Fruit fly (Drosophila melanogaster) whole organism, embryonic: Measurements from ENCODE around the gene CG13022.

Experiments
- Asciz ChIP-seq: fragments of 200-800 bp; sonication (Bioruptor generic); optimal IDR thresholded peaks from 2 replicates; lab custom pipeline; 2017; ENCODE audit warnings: missing biosample characterization, mild to moderate bottlenecking, missing genetic modification characterization, missing genetic modification reagents
- C15 ChIP-seq: fragments of 200-800 bp; sonication (Bioruptor generic); IDR thresholded peaks from 3 replicates; pipeline ENCODE4 v1.3.6; 2022; ENCODE audit warnings: missing biosample characterization, missing genetic modification characterization
- CG10654 ChIP-seq: fragments of 200-800 bp; sonication (Bioruptor generic); optimal IDR thresholded peaks from 2 replicates; lab custom pipeline; 2016; ENCODE audit warnings: missing biosample characterization, missing genetic modification characterization
- CG13296 ChIP-seq: fragments of 200-800 bp; sonication (Bioruptor generic); optimal IDR thresholded peaks from 3 replicates; lab custom pipeline; 2018; ENCODE audit warnings: missing biosample characterization, mild to moderate bottlenecking, missing genetic modification characterization
- CG13775 ChIP-seq: fragments of 200-800 bp; sonication (Bioruptor generic); optimal IDR thresholded peaks from 3 replicates; lab custom pipeline; 2017; ENCODE audit warnings: missing biosample characterization, mild to moderate bottlenecking, missing genetic modification characterization
- CG14710 ChIP-seq: fragments of 200-800 bp; sonication (Bioruptor generic); optimal IDR thresholded peaks from 3 replicates; lab custom pipeline; 2019; ENCODE audit warnings: missing biosample characterization, mild to moderate bottlenecking, missing genetic modification characterization, moderate library complexity
- CG15479 ChIP-seq: fragments of 200-800 bp; sonication (Bioruptor generic); optimal IDR thresholded peaks from 3 replicates; lab custom pipeline; 2019; ENCODE audit warnings: missing biosample characterization, mild to moderate bottlenecking, missing genetic modification characterization, moderate library complexity
- CG1602 ChIP-seq: fragments of 200-800 bp; sonication (Bioruptor generic); optimal IDR thresholded peaks from 3 replicates; lab custom pipeline; 2016; ENCODE audit warnings: missing biosample characterization, missing genetic modification characterization
- CG1603 ChIP-seq: fragments of 200-800 bp; sonication (Bioruptor generic); optimal IDR thresholded peaks from 2 replicates; lab custom pipeline; 2019; ENCODE audit warnings: missing biosample characterization, mild to moderate bottlenecking, missing genetic modification characterization, moderate library complexity
- CG17186 ChIP-seq: fragments of 200-800 bp; sonication (Bioruptor generic); optimal IDR thresholded peaks from 3 replicates; lab custom pipeline; 2017; ENCODE audit warnings: missing biosample characterization, missing genetic modification reagents, missing genetic modification characterization
- CG17361 ChIP-seq: fragments of 200-800 bp; sonication (Bioruptor generic); IDR thresholded peaks from 3 replicates; pipeline ENCODE4 v1.3.6; 2022; ENCODE audit warnings: missing biosample characterization, missing genetic modification characterization
- CG18476 ChIP-seq: fragments of 200-800 bp; sonication (Bioruptor generic); optimal IDR thresholded peaks from 2 replicates; lab custom pipeline; 2016; ENCODE audit warnings: missing biosample characterization, mild to moderate bottlenecking, missing genetic modification characterization
- CG34376 ChIP-seq: fragments of 200-800 bp; sonication (Bioruptor generic); optimal IDR thresholded peaks from 2 replicates; lab custom pipeline; 2018; ENCODE audit warnings: missing biosample characterization, mild to moderate bottlenecking, missing genetic modification characterization
- CG3726 ChIP-seq: fragments of 200-800 bp; sonication (Bioruptor generic); IDR thresholded peaks from 3 replicates; pipeline ENCODE4, ENCODE4 v1.3.6; 2022; ENCODE audit warnings: missing biosample characterization, missing genetic modification characterization
- CG8089 ChIP-seq: fragments of 200-800 bp; sonication (Bioruptor generic); optimal IDR thresholded peaks from 3 replicates; lab custom pipeline; 2016; ENCODE audit warnings: missing biosample characterization, missing genetic modification characterization
- CG8924 ChIP-seq: fragments of 200-800 bp; optimal IDR thresholded peaks from 3 replicates; lab custom pipeline; 2019; ENCODE audit warnings: missing biosample characterization, mild to moderate bottlenecking, missing genetic modification characterization, moderate library complexity
- Dip2 ChIP-seq: fragments of 200-800 bp; sonication (Bioruptor generic); IDR thresholded peaks from 2 replicates; pipeline ENCODE4 v1.3.6; 2022; ENCODE audit warnings: missing biosample characterization, missing genetic modification characterization
- Dref ChIP-seq: fragments of 200-800 bp; sonication (Bioruptor generic); IDR thresholded peaks from 2 replicates; pipeline ENCODE4 v1.3.6; 2022; ENCODE audit warnings: missing biosample characterization, missing genetic modification characterization
- MESR4 ChIP-seq: fragments of 200-800 bp; sonication (Bioruptor generic); optimal IDR thresholded peaks from 2 replicates; lab custom pipeline; 2018; ENCODE audit warnings: missing biosample characterization, mild to moderate bottlenecking, missing genetic modification characterization, moderate library complexity
- Mad ChIP-seq: fragments of 200-800 bp; sonication (Bioruptor generic); optimal IDR thresholded peaks from 2 replicates; lab custom pipeline; 2016; ENCODE audit warnings: missing biosample characterization, missing genetic modification characterization
- Myb ChIP-seq: fragments of 200-800 bp; sonication (Bioruptor generic); optimal IDR thresholded peaks from 2 replicates; lab custom pipeline; 2016; ENCODE audit warnings: missing biosample characterization, missing genetic modification characterization
- Nf-YC ChIP-seq: fragments of 200-800 bp; optimal IDR thresholded peaks from 3 replicates; lab custom pipeline; 2019; ENCODE audit warnings: missing biosample characterization, mild to moderate bottlenecking, missing genetic modification characterization, moderate library complexity
- Optix ChIP-seq: fragments of 200-800 bp; sonication (Bioruptor generic); IDR thresholded peaks from 3 replicates; pipeline ENCODE4 v1.3.6; 2022; ENCODE audit warnings: missing biosample characterization, missing genetic modification characterization
- Six4 ChIP-seq: fragments of 200-800 bp; sonication (Bioruptor generic); optimal IDR thresholded peaks from 2 replicates; lab custom pipeline; 2016; ENCODE audit warnings: missing biosample characterization, missing genetic modification characterization
- al ChIP-seq: fragments of 200-800 bp; sonication (Bioruptor generic); IDR thresholded peaks from 2 replicates; pipeline ENCODE4 v1.3.6; 2022; ENCODE audit warnings: missing biosample characterization, missing genetic modification characterization
- amos ChIP-seq: fragments of 200-800 bp; sonication (Bioruptor generic); IDR thresholded peaks from 2 replicates; pipeline ENCODE4 v1.3.6; 2022; ENCODE audit warnings: missing biosample characterization, missing genetic modification characterization; ENCODE audit not compliant: partially characterized antibody
- aop ChIP-seq: fragments of 200-800 bp; sonication (Bioruptor generic); IDR thresholded peaks from 2 replicates; pipeline ENCODE4 v1.3.6; 2022; ENCODE audit warnings: missing biosample characterization, missing genetic modification characterization
- ara ChIP-seq: fragments of 200-800 bp; sonication (Bioruptor generic); IDR thresholded peaks from 2 replicates; pipeline ENCODE4 v1.3.6; 2022; ENCODE audit warnings: missing biosample characterization, missing genetic modification characterization
- bigmax ChIP-seq: fragments of 200-800 bp; sonication (Bioruptor generic); optimal IDR thresholded peaks from 2 replicates; lab custom pipeline; 2018; ENCODE audit warnings: missing biosample characterization, mild to moderate bottlenecking, missing genetic modification characterization
- cad ChIP-seq: fragments of >200 bp; optimal IDR thresholded peaks from 2 replicates; lab custom pipeline; 2017; ENCODE audit warnings: missing biosample characterization, missing genetic modification characterization
- chinmo ChIP-seq: fragments of 200-800 bp; sonication (Bioruptor generic); IDR thresholded peaks from 4 replicates; pipeline ENCODE4 v1.3.6; 2022; ENCODE audit warnings: missing biosample characterization, missing genetic modification characterization; ENCODE audit not compliant: partially characterized antibody
- chn ChIP-seq: fragments of 200-800 bp; sonication (Bioruptor generic); optimal IDR thresholded peaks from 2 replicates; lab custom pipeline; 2016; ENCODE audit warnings: missing biosample characterization, missing genetic modification characterization
- cwo ChIP-seq: fragments of 200-800 bp; sonication (Bioruptor generic); optimal IDR thresholded peaks from 3 replicates; lab custom pipeline; 2017; ENCODE audit warnings: missing biosample characterization, missing genetic modification characterization, mild to moderate bottlenecking, moderate library complexity, missing genetic modification reagents
- exex ChIP-seq: fragments of 200-800 bp; sonication (Bioruptor generic); optimal IDR thresholded peaks from 4 replicates; lab custom pipeline; 2018; ENCODE audit warnings: missing biosample characterization, mild to moderate bottlenecking, missing genetic modification characterization, moderate library complexity
- fd102C ChIP-seq: fragments of 200-800 bp; sonication (Bioruptor generic); optimal IDR thresholded peaks from 2 replicates; lab custom pipeline; 2018; ENCODE audit warnings: missing biosample characterization, mild to moderate bottlenecking, missing genetic modification characterization, moderate library complexity
- fd3F ChIP-seq: fragments of 200-800 bp; sonication (Bioruptor generic); optimal IDR thresholded peaks from 2 replicates; lab custom pipeline; 2018; ENCODE audit warnings: missing biosample characterization, mild to moderate bottlenecking, missing genetic modification characterization, moderate library complexity
- fru ChIP-seq: fragments of >200 bp; optimal IDR thresholded peaks from 2 replicates; lab custom pipeline; 2017
- ftz-f1 ChIP-seq: fragments of 200-800 bp; sonication (Bioruptor generic); optimal IDR thresholded peaks from 2 replicates; lab custom pipeline; 2016; ENCODE audit warnings: missing biosample characterization, missing genetic modification characterization
- gfzf ChIP-seq: fragments of 200-800 bp; sonication (Bioruptor generic); optimal IDR thresholded peaks from 2 replicates; lab custom pipeline; 2016; ENCODE audit warnings: missing biosample characterization, mild to moderate bottlenecking, missing genetic modification characterization, moderate library complexity
- jing ChIP-seq: fragments of 200-800 bp; sonication (Bioruptor generic); optimal IDR thresholded peaks from 2 replicates; lab custom pipeline; 2018; ENCODE audit warnings: missing biosample characterization, mild to moderate bottlenecking, missing genetic modification characterization
- maf-S ChIP-seq: fragments of 200-800 bp; sonication (Bioruptor generic); optimal IDR thresholded peaks from 2 replicates; lab custom pipeline; 2016; ENCODE audit warnings: missing biosample characterization, missing genetic modification characterization
- peb ChIP-seq: fragments of 200-800 bp; sonication (Bioruptor generic); IDR thresholded peaks from 2 replicates; pipeline ENCODE4 v1.3.6; 2022; ENCODE audit warnings: missing biosample characterization, missing genetic modification characterization
- rib ChIP-seq: fragments of 200-800 bp; sonication (Bioruptor generic); IDR thresholded peaks from 2 replicates; pipeline ENCODE4 v1.3.6; 2022; ENCODE audit warnings: missing biosample characterization, missing genetic modification characterization
- sd ChIP-seq: fragments of 200-800 bp; sonication (Bioruptor generic); optimal IDR thresholded peaks from 3 replicates; lab custom pipeline; 2018; ENCODE audit warnings: missing biosample characterization, mild to moderate bottlenecking, missing genetic modification characterization, moderate library complexity
- sob ChIP-seq: fragments of 200-800 bp; sonication (Bioruptor generic); IDR thresholded peaks from 2 replicates; pipeline ENCODE4 v1.3.6; 2022; ENCODE audit warnings: missing biosample characterization, missing genetic modification characterization
- ssp ChIP-seq: fragments of 200-800 bp; sonication (Bioruptor generic); IDR thresholded peaks from 2 replicates; pipeline ENCODE4 v1.3.6; 2022; ENCODE audit warnings: missing biosample characterization, missing genetic modification characterization
- trh ChIP-seq: fragments of 200-800 bp; sonication (Bioruptor generic); optimal IDR thresholded peaks from 2 replicates; lab custom pipeline; 2016; ENCODE audit warnings: missing biosample characterization, missing genetic modification characterization
- vnd ChIP-seq: fragments of 200-800 bp; sonication (Bioruptor generic); IDR thresholded peaks from 3 replicates; pipeline ENCODE4 v1.3.6; 2022; ENCODE audit warnings: missing biosample characterization, missing genetic modification characterization; ENCODE audit not compliant: partially characterized antibody
- vvl ChIP-seq: fragments of 200-800 bp; sonication (Bioruptor generic); IDR thresholded peaks from 2 replicates; pipeline ENCODE4 v1.3.6; 2022; ENCODE audit warnings: missing biosample characterization, missing genetic modification characterization
- wor ChIP-seq: fragments of 200-800 bp; sonication (Bioruptor generic); IDR thresholded peaks from 2 replicates; pipeline ENCODE4 v1.3.6; 2022; ENCODE audit warnings: missing biosample characterization, missing genetic modification characterization

CG13022 gene

DNA sequence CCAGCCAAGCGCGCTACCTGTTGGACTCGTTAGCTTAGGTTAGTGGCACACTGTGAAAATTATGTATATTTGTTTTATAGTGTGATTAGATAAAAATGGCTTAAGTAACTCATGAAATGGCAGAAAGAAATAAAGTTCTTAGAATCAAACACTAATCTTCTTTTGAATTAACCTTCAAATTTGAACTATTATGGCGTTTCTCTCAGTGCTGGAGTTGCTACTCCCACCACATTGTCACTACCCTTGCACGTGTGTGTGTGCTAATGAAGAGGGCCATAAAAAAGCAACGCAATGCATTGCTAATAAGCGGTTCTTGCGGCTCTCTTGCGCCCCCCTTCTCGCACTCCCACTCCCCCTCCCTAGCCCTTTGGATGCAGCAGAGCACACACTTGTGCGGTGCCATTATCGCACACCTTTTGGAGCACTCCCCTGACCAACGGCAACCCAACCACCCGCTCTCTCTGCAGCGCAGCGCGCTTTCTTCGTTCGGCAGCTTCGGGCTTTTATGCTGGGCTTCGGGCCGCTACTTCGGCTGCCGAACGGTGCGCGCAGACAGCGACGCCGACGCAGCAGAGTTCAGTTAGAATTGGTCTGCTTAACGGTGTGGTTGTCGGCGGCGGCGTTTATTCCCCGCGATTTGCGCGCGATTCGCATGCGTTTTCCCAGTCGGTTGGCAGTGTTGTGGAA is 48.0 kb downstream of the CG13022 start (continued):
- TF ChIP-seq CG8089 (GFP tag; lab: Kevin White, UChicago) (peak; percentile 88), fru (lab: Kevin White, UChicago) (no peak), sob (GFP tag; lab: Robert Waterston, UW) (peak; percentile 92), CG10654 (GFP tag; lab: Kevin White, UChicago) (peak; percentile 87), vvl (GFP tag; lab: Robert Waterston, UW) (peak; percentile 97), fd102C (GFP tag; lab: Kevin White, UChicago) (no peak), CG13296 (peak; percentile 66), bigmax (GFP tag; lab: Kevin White, UChicago) (no peak), vnd (GFP tag; lab: Robert Waterston, UW) (0 out of 3 replicates have a peak, but pooled peaks have one; percentile 25), fd3F (GFP tag; lab: Kevin White, UChicago) (peak; percentile 69), CG34376 (GFP tag; lab: Kevin White, UChicago) (peak; percentile 36), wor (GFP tag; lab: Robert Waterston, UW) (peak; percentile 94), amos (GFP tag; lab: Robert Waterston, UW) (peak; percentile 34; the same call in 1 of the 2 replicates), Six4 (GFP tag; lab: Kevin White, UChicago) (peak; percentile 92), CG17186 (GFP tag; lab: Kevin White, UChicago) (peak; percentile 68), maf-S (GFP tag; lab: Kevin White, UChicago) (peak; percentile 80), cad (GFP tag; lab: Kevin White, UChicago) (no peak), Nf-YC (tag; lab: Kevin White, UChicago) (peak; percentile 36), C15 (GFP tag; lab: Robert Waterston, UW) (no peak; the same call in 2 of the 3 replicates), Asciz (GFP tag; lab: Kevin White, UChicago) (peak; percentile 93), sd (tag; lab: Kevin White, UChicago) (peak; percentile 25), ara (GFP tag; lab: Robert Waterston, UW) (peak; percentile 93), Dref (GFP tag; lab: Robert Waterston, UW) (no peak), Optix (GFP tag; lab: Robert Waterston, UW) (peak; percentile 89), Mad (GFP tag; lab: Kevin White, UChicago) (peak; percentile 55), cwo (GFP tag; lab: Kevin White, UChicago) (peak; percentile 81), CG14710 (tag; lab: Kevin White, UChicago) (peak; percentile 89), CG13775 (GFP tag; lab: Kevin White, UChicago) (peak; percentile 81), CG3726 (GFP tag; lab: Robert Waterston, UW) (peak; percentile 86), MESR4 (peak; percentile 23), rib (peak; percentile 76), ssp (GFP tag; lab: Robert Waterston, UW) (peak; percentile 86), jing (GFP tag; lab: Kevin White, UChicago) (peak; percentile 89), CG17361 (GFP tag; lab: Robert Waterston, UW) (peak; percentile 91), Myb (GFP tag; lab: Kevin White, UChicago) (peak; percentile 56), CG15479 (GFP tag; lab: Kevin White, UChicago) (peak; percentile 50), aop (GFP tag; lab: Robert Waterston, UW) (no peak), gfzf (no peak), ftz-f1 (GFP tag; lab: Kevin White, UChicago) (peak; percentile 11), CG1603 (peak; percentile 95), peb (GFP tag; lab: Robert Waterston, UW) (peak; percentile 90), Dip2 (GFP tag; lab: Robert Waterston, UW) (no peak), chn (GFP tag; lab: Kevin White, UChicago) (peak; percentile 82), CG1602 (GFP tag; lab: Kevin White, UChicago) (peak; percentile 91), CG18476 (peak; percentile 78), trh (peak; percentile 61), exex (tag; lab: Kevin White, UChicago) (peak; percentile 53), chinmo (GFP tag; lab: Robert Waterston, UW) (peak; percentile 99), CG8924 (tag; lab: Kevin White, UChicago) (peak; percentile 90), al (GFP tag; lab: Robert Waterston, UW) (peak; percentile 38; the same call in 1 of the 2 replicates)
